Fruit fly (Drosophila melanogaster): ENCODE data around the gene Pde1c.

DNA sequence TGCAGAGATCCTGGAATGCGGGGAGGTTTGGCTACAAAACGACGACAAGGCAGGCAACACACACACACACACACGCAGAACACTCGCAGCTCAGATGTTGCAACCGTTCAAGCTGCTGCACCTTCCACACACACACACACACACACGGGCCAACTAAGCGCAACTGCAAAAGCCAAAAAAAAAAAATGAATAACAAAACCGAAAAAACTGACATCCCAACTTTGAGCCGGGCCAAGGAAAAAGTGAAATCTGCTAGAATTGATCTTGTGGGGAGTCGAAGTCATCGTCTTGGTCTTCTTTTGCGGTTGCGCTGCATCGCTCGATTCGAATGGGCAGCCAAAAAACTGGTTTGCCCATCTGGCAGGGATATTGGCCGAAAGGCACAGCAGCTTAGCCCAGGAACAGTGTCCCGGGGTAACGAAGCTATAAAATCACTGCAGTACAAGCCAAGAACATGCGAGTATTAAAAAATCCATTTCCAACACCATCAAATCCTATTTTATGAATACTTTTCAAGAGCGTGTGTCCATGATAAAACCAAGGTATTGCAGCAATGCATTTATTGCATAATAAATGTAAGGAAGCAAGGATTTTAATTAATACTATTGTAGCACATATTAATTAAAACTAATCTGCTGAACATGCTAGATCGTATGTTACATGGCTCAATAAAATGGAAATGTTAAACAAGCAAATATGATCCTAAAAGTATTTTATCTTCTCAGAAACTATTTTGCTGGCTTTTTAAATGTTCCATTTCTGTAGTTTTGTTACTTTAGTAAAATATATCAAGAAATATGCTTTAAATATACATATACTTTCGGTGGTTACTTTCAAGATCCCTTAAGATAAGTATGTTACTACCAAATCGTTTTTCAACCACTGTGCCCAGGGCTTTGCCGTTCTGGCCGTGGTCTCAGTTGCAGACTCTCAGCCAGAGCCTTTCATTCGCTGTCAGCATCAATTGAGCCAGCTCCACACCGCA, 37.5 kb upstream of the Pde1c start:
- TF ChIP-seq OdsH (GFP tag; optimal IDR thresholded peaks at IDR 0.05), result peak; percentile 26
- no peak for TF ChIP-seq CG11762 (GFP tag; optimal IDR thresholded peaks at IDR 0.05; ENCODE audit: insufficient read depth)
- peak; percentile 27 for TF ChIP-seq Sox102F (GFP tag; optimal IDR thresholded peaks at IDR 0.05)
- no peak for TF ChIP-seq fkh (GFP tag; optimal IDR thresholded peaks at IDR 0.05)
- no peak for TF ChIP-seq spab (GFP tag; optimal IDR thresholded peaks at IDR 0.05)
- TF ChIP-seq CG8119 (GFP tag; IDR thresholded peaks at IDR 0.05), result no peak
- peak; percentile 24 for TF ChIP-seq Lpt (GFP tag; optimal IDR thresholded peaks at IDR 0.05)
- no peak for TF ChIP-seq Eip93F (GFP tag; optimal IDR thresholded peaks at IDR 0.05)
- peak in 1 of 2 experiments; percentile 5 for TF ChIP-seq salr (GFP tag; optimal IDR thresholded peaks at IDR 0.05)
- no peak for TF ChIP-seq CG9139 (GFP tag; optimal IDR thresholded peaks at IDR 0.05)
- TF ChIP-seq Blimp-1 (GFP tag; optimal IDR thresholded peaks at IDR 0.05), result peak; percentile 84
- peak; percentile 13 for TF ChIP-seq CG3032 (tag; optimal IDR thresholded peaks at IDR 0.05)

Data from whole organism, prepupa.